Worm (Caenorhabditis elegans): ENCODE measurements around the gene Y32H12A.1.

ce11 chrIII:5395746-5396145, 33.7 kb downstream of the Y32H12A.1 start:
- TF ChIP-seq nhr-6 (tag; optimal IDR thresholded peaks at IDR 0.05) (no peak), zag-1 (tag; optimal IDR thresholded peaks at IDR 0.05) (no peak), lsy-2 (tag; optimal IDR thresholded peaks at IDR 0.05) (no peak), unc-62 (GFP tag; optimal IDR thresholded peaks at IDR 0.05) (no peak), nhr-11 (tag; optimal IDR thresholded peaks at IDR 0.05) (no peak)
